ENCODE assay signal across 1 fruit fly cellular context in genomic region chr4:486435-486834, dm6.
A peak's percentile ranks its signal among the peaks of the same experiment; 100 is the strongest.
TF ChIP-seq lines count a peak whose summit lies in the region.

No protein-coding gene starts in this region.

TF ChIP-seq in whole organism, embryonic, 481 proteins besides CTCF, POLR2A, EP300 and RAD21 (continued from another document and continues in another):
- TF ChIP-seq CG8089 (GFP tag; optimal IDR thresholded peaks at IDR 0.05; lab: Kevin White, UChicago) (peak; percentile 29), CG6175 (GFP tag; IDR thresholded peaks at IDR 0.05; lab: Robert Waterston, UW) (no peak), z (GFP tag; IDR thresholded peaks at IDR 0.05; lab: Robert Waterston, UW) (no peak), Nf-YA (GFP tag; IDR thresholded peaks at IDR 0.05; lab: Robert Waterston, UW) (no peak), Meics (GFP tag; optimal IDR thresholded peaks at IDR 0.05; lab: Kevin White, UChicago) (no peak), CG1602 (GFP tag; optimal IDR thresholded peaks at IDR 0.05; lab: Kevin White, UChicago) (no peak), CG4328 (GFP tag; optimal IDR thresholded peaks at IDR 0.05; lab: Kevin White, UChicago) (no peak), disco-r (GFP tag; optimal IDR thresholded peaks at IDR 0.05; lab: Kevin White, UChicago) (no peak), D19A (tag; optimal IDR thresholded peaks at IDR 0.05; lab: Kevin White, UChicago) (no peak), Pdp1 (GFP tag; optimal IDR thresholded peaks at IDR 0.05; lab: Kevin White, UChicago) (peak; percentile 2 to 15), CG7271 (tag; optimal IDR thresholded peaks at IDR 0.05; lab: Kevin White, UChicago) (no peak), mld (GFP tag; IDR thresholded peaks at IDR 0.05; lab: Robert Waterston, UW; ENCODE audit: partially characterized antibody) (no peak; the same call in 1 of the 3 replicates), CG10147 (GFP tag; optimal IDR thresholded peaks at IDR 0.05; lab: Kevin White, UChicago) (peak; percentile 58), CG3838 (GFP tag; optimal IDR thresholded peaks at IDR 0.05; lab: Kevin White, UChicago) (no peak), CG11456 (GFP tag; IDR thresholded peaks at IDR 0.05; lab: Robert Waterston, UW) (no peak), Myb (GFP tag; optimal IDR thresholded peaks at IDR 0.05; lab: Kevin White, UChicago) (peak; percentile 79), Hr3 (GFP tag; optimal IDR thresholded peaks at IDR 0.05; lab: Kevin White, UChicago) (peak; percentile 39), dati (GFP tag; IDR thresholded peaks at IDR 0.05; lab: Robert Waterston, UW) (no peak), hbn (GFP tag; IDR thresholded peaks at IDR 0.05; lab: Robert Waterston, UW; ENCODE audit: partially characterized antibody) (peak; percentile 97), Xrp1 (GFP tag; IDR thresholded peaks at IDR 0.05; lab: Robert Waterston, UW) (no peak), Sox102F (GFP tag; optimal IDR thresholded peaks at IDR 0.05; lab: Kevin White, UChicago) (no peak), CG10543 (GFP tag; optimal IDR thresholded peaks at IDR 0.05; lab: Kevin White, UChicago) (no peak), bigmax (GFP tag; optimal IDR thresholded peaks at IDR 0.05; lab: Kevin White, UChicago) (no peak), Vsx1 (GFP tag; optimal IDR thresholded peaks at IDR 0.05; lab: Kevin White, UChicago) (no peak), CG2889 (GFP tag; IDR thresholded peaks at IDR 0.05; lab: Robert Waterston, UW) (no peak), caup (GFP tag; optimal IDR thresholded peaks at IDR 0.05; lab: Kevin White, UChicago; ENCODE audit: severe bottlenecking) (peak; percentile 40), CG12942 (GFP tag; optimal IDR thresholded peaks at IDR 0.05; lab: Kevin White, UChicago) (peak; percentile 14), grau (tag; optimal IDR thresholded peaks at IDR 0.05; lab: Kevin White, UChicago) (peak; percentile 46), Max (GFP tag; optimal IDR thresholded peaks at IDR 0.05; lab: Kevin White, UChicago) (peak; percentile 30), pb (GFP tag; optimal IDR thresholded peaks at IDR 0.05; lab: Kevin White, UChicago) (no peak), CG9609 (GFP tag; optimal IDR thresholded peaks at IDR 0.05; lab: Kevin White, UChicago) (peak; percentile 60), Hand (GFP tag; optimal IDR thresholded peaks at IDR 0.05; lab: Kevin White, UChicago) (no peak), Bteb2 (GFP tag; optimal IDR thresholded peaks at IDR 0.05; lab: Kevin White, UChicago) (peak; percentile 18), CG7839 (tag; optimal IDR thresholded peaks at IDR 0.05; lab: Kevin White, UChicago) (peak; percentile 33), hb (GFP tag; IDR thresholded peaks at IDR 0.05; lab: Robert Waterston, UW; ENCODE audit: partially characterized antibody) (no peak; the same call in 1 of the 3 replicates), gem (tag; optimal IDR thresholded peaks at IDR 0.05; lab: Kevin White, UChicago) (peak; percentile 59), CG13775 (GFP tag; optimal IDR thresholded peaks at IDR 0.05; lab: Kevin White, UChicago) (no peak), shn (GFP tag; optimal IDR thresholded peaks at IDR 0.05; lab: Kevin White, UChicago) (peak; percentile 46), CG7556 (GFP tag; optimal IDR thresholded peaks at IDR 0.05; lab: Kevin White, UChicago) (peak; percentile 27), wek (GFP tag; optimal IDR thresholded peaks at IDR 0.05; lab: Kevin White, UChicago) (no peak), CG7372 (GFP tag; IDR thresholded peaks at IDR 0.05; lab: Robert Waterston, UW) (0 out of 2 replicates have a peak, but pooled peaks have one; percentile 18), Rx (GFP tag; IDR thresholded peaks at IDR 0.05; lab: Robert Waterston, UW) (no peak), HmgD (GFP tag; optimal IDR thresholded peaks at IDR 0.05; lab: Kevin White, UChicago) (peak; percentile 83), CG11093 (GFP tag; IDR thresholded peaks at IDR 0.05; lab: Robert Waterston, UW) (no peak), CkIIα-i1 (GFP tag; IDR thresholded peaks at IDR 0.05; lab: Robert Waterston, UW) (no peak), zfh2 (GFP tag; optimal IDR thresholded peaks at IDR 0.05; lab: Kevin White, UChicago) (peak; percentile 59), Awh (GFP tag; IDR thresholded peaks at IDR 0.05; lab: Robert Waterston, UW) (no peak), hkb (optimal IDR thresholded peaks at IDR 0.05; lab: Kevin White, UChicago) (no peak), hkb (GFP tag; IDR thresholded peaks at IDR 0.05; lab: Robert Waterston, UW) (0 out of 2 replicates have a peak, but pooled peaks have one; percentile 17), schlank (tag; optimal IDR thresholded peaks at IDR 0.05; lab: Kevin White, UChicago) (no peak), gro (GFP tag; optimal IDR thresholded peaks at IDR 0.05; lab: Kevin White, UChicago) (peak; percentile 74), CG10565 (GFP tag; optimal IDR thresholded peaks at IDR 0.05; lab: Kevin White, UChicago) (no peak), luna (GFP tag; optimal IDR thresholded peaks at IDR 0.05; lab: Kevin White, UChicago) (peak; percentile 56), CG12769 (tag; optimal IDR thresholded peaks at IDR 0.05; lab: Kevin White, UChicago) (peak; percentile 54), CG8944 (GFP tag; optimal IDR thresholded peaks at IDR 0.05; lab: Kevin White, UChicago) (peak; percentile 47), ham (GFP tag; IDR thresholded peaks at IDR 0.05; lab: Robert Waterston, UW) (no peak), CG7987 (GFP tag; optimal IDR thresholded peaks at IDR 0.05; lab: Kevin White, UChicago) (peak; percentile 17), CG1603 (tag; optimal IDR thresholded peaks at IDR 0.05; lab: Kevin White, UChicago) (peak; percentile 72), CG12659 (GFP tag; optimal IDR thresholded peaks at IDR 0.05; lab: Kevin White, UChicago) (peak; percentile 78), bab2 (GFP tag; optimal IDR thresholded peaks at IDR 0.05; lab: Kevin White, UChicago) (peak; percentile 49), Hmx (GFP tag; optimal IDR thresholded peaks at IDR 0.05; lab: Kevin White, UChicago) (no peak), otp (GFP tag; IDR thresholded peaks at IDR 0.05; lab: Robert Waterston, UW) (no peak), CG11560 (tag; IDR thresholded peaks at IDR 0.05; lab: Robert Waterston, UW) (peak; percentile 99), CG31441 (GFP tag; IDR thresholded peaks at IDR 0.05; lab: Robert Waterston, UW) (peak; percentile 46), fd3F (GFP tag; optimal IDR thresholded peaks at IDR 0.05; lab: Kevin White, UChicago) (peak; percentile 17), oc (tag; optimal IDR thresholded peaks at IDR 0.05; lab: Kevin White, UChicago) (no peak), CG14050 (GFP tag; IDR thresholded peaks at IDR 0.05; lab: Robert Waterston, UW) (no peak), tll (GFP tag; optimal IDR thresholded peaks at IDR 0.05; lab: Kevin White, UChicago) (no peak), CG18011 (GFP tag; optimal IDR thresholded peaks at IDR 0.05; lab: Kevin White, UChicago) (no peak), CG2120 (GFP tag; optimal IDR thresholded peaks at IDR 0.05; lab: Kevin White, UChicago) (peak; percentile 67), CG15514 (GFP tag; optimal IDR thresholded peaks at IDR 0.05; lab: Kevin White, UChicago) (peak; percentile 74), C15 (GFP tag; IDR thresholded peaks at IDR 0.05; lab: Robert Waterston, UW) (0 out of 3 replicates have a peak, but pooled peaks have one; percentile 14), TFAM (GFP tag; optimal IDR thresholded peaks at IDR 0.05; lab: Kevin White, UChicago) (no peak), CG17361 (GFP tag; IDR thresholded peaks at IDR 0.05; lab: Robert Waterston, UW) (peak; percentile 46; the same call in 2 of the 3 replicates), nom (GFP tag; optimal IDR thresholded peaks at IDR 0.05; lab: Kevin White, UChicago) (peak; percentile 17), CG12391 (tag; optimal IDR thresholded peaks at IDR 0.05; lab: Kevin White, UChicago) (peak; percentile 67), gsb (GFP tag; IDR thresholded peaks at IDR 0.05; lab: Robert Waterston, UW) (no peak), Ada2b (GFP tag; IDR thresholded peaks at IDR 0.05; lab: Robert Waterston, UW) (no peak), Ravus (GFP tag; IDR thresholded peaks at IDR 0.05; lab: Robert Waterston, UW) (no peak), tna (GFP tag; IDR thresholded peaks at IDR 0.05; lab: Robert Waterston, UW; ENCODE audit: partially characterized antibody) (peak; percentile 92), Ets97D (GFP tag; optimal IDR thresholded peaks at IDR 0.05; lab: Kevin White, UChicago) (peak; percentile 95), CG6854 (GFP tag; optimal IDR thresholded peaks at IDR 0.05; lab: Kevin White, UChicago) (no peak), Mrtf (GFP tag; IDR thresholded peaks at IDR 0.05; lab: Robert Waterston, UW) (no peak), dmrt11E (tag; optimal IDR thresholded peaks at IDR 0.05; lab: Kevin White, UChicago) (peak; percentile 8), CG18599 (GFP tag; optimal IDR thresholded peaks at IDR 0.05; lab: Kevin White, UChicago) (no peak), HLH4C (GFP tag; IDR thresholded peaks at IDR 0.05; lab: Robert Waterston, UW; ENCODE audit: partially characterized antibody) (peak; percentile 94), CG8359 (GFP tag; optimal IDR thresholded peaks at IDR 0.05; lab: Kevin White, UChicago; ENCODE audit: borderline replicate concordance) (no peak), Dref (GFP tag; IDR thresholded peaks at IDR 0.05; lab: Robert Waterston, UW) (peak; percentile 93), CG13287 (GFP tag; IDR thresholded peaks at IDR 0.05; lab: Robert Waterston, UW; ENCODE audit: partially characterized antibody) (peak; percentile 98), Deaf1 (tag; optimal IDR thresholded peaks at IDR 0.05; lab: Kevin White, UChicago) (no peak), CG32772 (GFP tag; IDR thresholded peaks at IDR 0.05; lab: Robert Waterston, UW) (no peak), Camta (GFP tag; optimal IDR thresholded peaks at IDR 0.05; lab: Kevin White, UChicago) (peak; percentile 5), croc (GFP tag; conservative IDR thresholded peaks at IDR 0.05; lab: Robert Waterston, UW) (no peak), CG8924 (tag; optimal IDR thresholded peaks at IDR 0.05; lab: Kevin White, UChicago) (peak; percentile 32), Dip2 (GFP tag; IDR thresholded peaks at IDR 0.05; lab: Robert Waterston, UW) (no peak), Elba2 (GFP tag; optimal IDR thresholded peaks at IDR 0.05; lab: Kevin White, UChicago) (no peak), wor (GFP tag; IDR thresholded peaks at IDR 0.05; lab: Robert Waterston, UW) (no peak), nau (GFP tag; optimal IDR thresholded peaks at IDR 0.05; lab: Kevin White, UChicago) (no peak), nmo (GFP tag; optimal IDR thresholded peaks at IDR 0.05; lab: Kevin White, UChicago) (peak; percentile 53), CG16815 (GFP tag; optimal IDR thresholded peaks at IDR 0.05; lab: Kevin White, UChicago) (no peak), CG30431 (GFP tag; optimal IDR thresholded peaks at IDR 0.05; lab: Kevin White, UChicago) (no peak), pfk (GFP tag; optimal IDR thresholded peaks at IDR 0.05; lab: Kevin White, UChicago) (no peak), ssp (GFP tag; IDR thresholded peaks at IDR 0.05; lab: Robert Waterston, UW) (no peak; the same call in 1 of the 2 replicates), h (optimal IDR thresholded peaks at IDR 0.05; lab: Kevin White, UChicago) (no peak), rib (GFP tag; IDR thresholded peaks at IDR 0.05; lab: Robert Waterston, UW) (no peak), kay (GFP tag; optimal IDR thresholded peaks at IDR 0.05; lab: Kevin White, UChicago) (no peak), CG2199 (GFP tag; IDR thresholded peaks at IDR 0.05; lab: Robert Waterston, UW) (peak; percentile 99), MTF-1 (GFP tag; optimal IDR thresholded peaks at IDR 0.05; lab: Kevin White, UChicago; ENCODE audit: borderline replicate concordance) (no peak), Dip3 (GFP tag; optimal IDR thresholded peaks at IDR 0.05; lab: Kevin White, UChicago) (peak; percentile 25), CG9437 (GFP tag; optimal IDR thresholded peaks at IDR 0.05; lab: Kevin White, UChicago) (no peak), CG15696 (tag; optimal IDR thresholded peaks at IDR 0.05; lab: Kevin White, UChicago) (peak; percentile 33), CG14710 (tag; optimal IDR thresholded peaks at IDR 0.05; lab: Kevin White, UChicago) (peak; percentile 71), ab (GFP tag; optimal IDR thresholded peaks at IDR 0.05; lab: Kevin White, UChicago) (no peak), dpn (GFP tag; optimal IDR thresholded peaks at IDR 0.05; lab: Kevin White, UChicago) (peak; percentile 42 to 57), usp (GFP tag; optimal IDR thresholded peaks at IDR 0.05; lab: Kevin White, UChicago) (no peak), unpg (GFP tag; optimal IDR thresholded peaks at IDR 0.05; lab: Kevin White, UChicago) (peak; percentile 49), CG6791 (GFP tag; IDR thresholded peaks at IDR 0.05; lab: Robert Waterston, UW; ENCODE audit: partially characterized antibody) (peak; percentile 97), CG6813 (GFP tag; optimal IDR thresholded peaks at IDR 0.05; lab: Kevin White, UChicago) (no peak), Gsc (GFP tag; IDR thresholded peaks at IDR 0.05; lab: Robert Waterston, UW) (no peak), Kr (GFP tag; optimal IDR thresholded peaks at IDR 0.05; lab: Kevin White, UChicago) (no peak), gfzf (GFP tag; optimal IDR thresholded peaks at IDR 0.05; lab: Kevin White, UChicago) (peak; percentile 57), phol (tag; optimal IDR thresholded peaks at IDR 0.05; lab: Kevin White, UChicago) (peak; percentile 72), ara (GFP tag; IDR thresholded peaks at IDR 0.05; lab: Robert Waterston, UW) (no peak), Atf3 (GFP tag; optimal IDR thresholded peaks at IDR 0.05; lab: Kevin White, UChicago) (no peak), CG7357 (GFP tag; IDR thresholded peaks at IDR 0.05; lab: Robert Waterston, UW) (no peak), CG5180 (GFP tag; optimal IDR thresholded peaks at IDR 0.05; lab: Kevin White, UChicago) (no peak), az2 (GFP tag; optimal IDR thresholded peaks at IDR 0.05; lab: Kevin White, UChicago) (peak; percentile 48), Dll (GFP tag; IDR thresholded peaks at IDR 0.05; lab: Robert Waterston, UW; ENCODE audit: partially characterized antibody) (peak; percentile 96), CG15269 (tag; optimal IDR thresholded peaks at IDR 0.05; lab: Kevin White, UChicago) (peak; percentile 31), CG10209 (GFP tag; optimal IDR thresholded peaks at IDR 0.05; lab: Kevin White, UChicago) (peak; percentile 11), vvl (GFP tag; IDR thresholded peaks at IDR 0.05; lab: Robert Waterston, UW) (no peak; the same call in 1 of the 2 replicates), YL-1 (GFP tag; optimal IDR thresholded peaks at IDR 0.05; lab: Kevin White, UChicago) (no peak), CG9932 (GFP tag; IDR thresholded peaks at IDR 0.05; lab: Robert Waterston, UW) (no peak), scrt (GFP tag; optimal IDR thresholded peaks at IDR 0.05; lab: Kevin White, UChicago) (no peak)
